Worm (Caenorhabditis elegans) whole organism, early embryonic: Measurements from ENCODE around the gene C15B12.3.
A peak's percentile ranks its signal among the peaks of the same experiment; 100 is the strongest.

Experiments
- B0310.2 ChIP-seq: sonication (generic microtip); optimal IDR thresholded peaks from 2 replicates; lab custom pipeline; 2016; ENCODE audit warnings: mild to moderate bottlenecking, missing genetic modification characterization, missing compliant biosample characterization
- F13C5.2 ChIP-seq: sonication (generic microtip); optimal IDR thresholded peaks from 2 replicates; lab custom pipeline; 2017; ENCODE audit warnings: mild to moderate bottlenecking, missing genetic modification characterization, inconsistent platforms, missing compliant biosample characterization
- aly-1 ChIP-seq: sonication (generic microtip); optimal IDR thresholded peaks from 2 replicates; lab custom pipeline; 2016; ENCODE audit warnings: missing genetic modification characterization, missing compliant biosample characterization
- ama-1 ChIP-seq: fragments of 150-350 bp; optimal IDR thresholded peaks from 2 replicates; lab custom pipeline; 2014
- ceh-13 ChIP-seq: fragments of 200-800 bp; sonication (Bioruptor generic); optimal IDR thresholded peaks from 2 replicates; lab custom pipeline; 2018; ENCODE audit warnings: mild to moderate bottlenecking, missing genetic modification characterization, missing compliant biosample characterization
- ceh-36 ChIP-seq: sonication (generic microtip); optimal IDR thresholded peaks from 2 replicates; lab custom pipeline; 2016; ENCODE audit warnings: missing genetic modification characterization, inconsistent platforms, missing compliant biosample characterization
- ets-7 ChIP-seq: sonication (generic microtip); optimal IDR thresholded peaks from 2 replicates; lab custom pipeline; 2016; ENCODE audit warnings: missing genotype, missing genetic modification characterization, missing compliant biosample characterization
- flt-1 ChIP-seq: fragments of 200-800 bp; sonication (Bioruptor generic); IDR thresholded peaks from 2 replicates; pipeline ENCODE4 v1.3.6; 2022; ENCODE audit warnings: missing genetic modification characterization, missing compliant biosample characterization
- hmbx-1 ChIP-seq: sonication (generic microtip); optimal IDR thresholded peaks from 2 replicates; lab custom pipeline; 2016; ENCODE audit warnings: mild to moderate bottlenecking, missing genetic modification characterization, missing compliant biosample characterization
- hmg-4 ChIP-seq: fragments of 200-800 bp; sonication (Bioruptor generic); optimal IDR thresholded peaks from 2 replicates; lab custom pipeline; 2018; ENCODE audit warnings: mild to moderate bottlenecking, missing genetic modification characterization, missing compliant biosample characterization
- hnd-1 ChIP-seq: sonication (generic microtip); optimal IDR thresholded peaks from 2 replicates; lab custom pipeline; 2016; ENCODE audit warnings: missing genetic modification characterization, missing compliant biosample characterization
- pes-1 ChIP-seq: fragments of 200-800 bp; sonication (Bioruptor generic); IDR thresholded peaks from 2 replicates; pipeline ENCODE4 v1.3.6; 2022; ENCODE audit warnings: missing genetic modification reagents, missing genetic modification characterization, missing compliant biosample characterization
- scrt-1 ChIP-seq: fragments of 200-800 bp; sonication (Bioruptor generic); IDR thresholded peaks from 2 replicates; pipeline ENCODE4 v1.3.6; 2022; ENCODE audit warnings: missing genetic modification characterization, missing compliant biosample characterization
- sea-1 ChIP-seq: fragments of 200-800 bp; sonication (Bioruptor generic); conservative IDR thresholded peaks from 2 replicates; pipeline ENCODE4 v1.3.6; 2022; ENCODE audit warnings: missing genetic modification characterization, missing compliant biosample characterization
- tbx-11 ChIP-seq: fragments of 200-800 bp; sonication (Bioruptor generic); IDR thresholded peaks from 2 replicates; pipeline ENCODE4 v1.3.6; 2022; ENCODE audit warnings: missing genetic modification characterization, missing compliant biosample characterization
- tbx-37 ChIP-seq: fragments of 200-800 bp; sonication (Bioruptor generic); conservative IDR thresholded peaks from 2 replicates; pipeline ENCODE4 v1.3.6; 2022; ENCODE audit warnings: missing genetic modification reagents, missing genetic modification characterization, missing compliant biosample characterization
- tra-4 ChIP-seq: sonication (generic microtip); optimal IDR thresholded peaks from 2 replicates; lab custom pipeline; 2017; ENCODE audit warnings: missing genetic modification characterization, missing compliant biosample characterization

C15B12.3 gene

ce11 chrX:6505008-6505407 is 37.6 kb upstream of the C15B12.3 start, which contains the start of gene cdf-1:
TSS of gene cdf-1 (minus strand) at chrX:6505143.
- TF ChIP-seq F13C5.2 (peak; percentile 5), tbx-37 (GFP tag; lab: Robert Waterston, UW) (no peak), sea-1 (GFP tag; lab: Robert Waterston, UW) (no peak), hmg-4 (no peak), hnd-1 (no peak), tra-4 (tag; lab: Kevin White, UChicago) (no peak), ets-7 (tag; lab: Kevin White, UChicago) (no peak), aly-1 (tag; lab: Kevin White, UChicago) (no peak)

ce11 chrX:6503148-6503547 is 35.8 kb upstream of the C15B12.3 start:
- TF ChIP-seq B0310.2 (tag; lab: Kevin White, UChicago) (no peak), ceh-13 (GFP tag; lab: Kevin White, UChicago) (no peak)

ce11 chrX:6499736-6500135 is 32.4 kb upstream of the C15B12.3 start, which contains the start of gene actl-1:
TSS of gene actl-1 (minus strand) at chrX:6499836.
- TF ChIP-seq flt-1 (no peak), ceh-36 (tag; lab: Kevin White, UChicago) (no peak), tbx-37 (GFP tag; lab: Robert Waterston, UW) (no peak), sea-1 (GFP tag; lab: Robert Waterston, UW) (no peak), ets-7 (tag; lab: Kevin White, UChicago) (no peak), aly-1 (tag; lab: Kevin White, UChicago) (no peak), B0310.2 (tag; lab: Kevin White, UChicago) (no peak), ama-1 (lab: Kevin White, UChicago) (no peak), tbx-11 (GFP tag; lab: Robert Waterston, UW) (no peak)

- TF ChIP-seq hnd-1 (no peak), ama-1 (lab: Kevin White, UChicago) (no peak), tra-4 (tag; lab: Kevin White, UChicago) (no peak), ets-7 (tag; lab: Kevin White, UChicago) (no peak), sea-1 (GFP tag; lab: Robert Waterston, UW) (no peak), tbx-37 (GFP tag; lab: Robert Waterston, UW) (no peak), tbx-11 (GFP tag; lab: Robert Waterston, UW) (no peak), ceh-13 (GFP tag; lab: Kevin White, UChicago) (no peak), hmg-4 (no peak), flt-1 (no peak), ceh-36 (tag; lab: Kevin White, UChicago) (no peak), hmbx-1 (tag; lab: Kevin White, UChicago) (no peak), F13C5.2 (no peak), pes-1 (GFP tag; lab: Robert Waterston, UW) (no peak), scrt-1 (GFP tag; lab: Robert Waterston, UW) (no peak), B0310.2 (tag; lab: Kevin White, UChicago) (no peak), aly-1 (tag; lab: Kevin White, UChicago) (no peak)
Measured at ce11 chrX:6484780-6485179, 17.4 kb upstream of the C15B12.3 start, which contains the start of gene gar-1. TSS of gene gar-1 (minus strand) at chrX:6484880.

DNA sequence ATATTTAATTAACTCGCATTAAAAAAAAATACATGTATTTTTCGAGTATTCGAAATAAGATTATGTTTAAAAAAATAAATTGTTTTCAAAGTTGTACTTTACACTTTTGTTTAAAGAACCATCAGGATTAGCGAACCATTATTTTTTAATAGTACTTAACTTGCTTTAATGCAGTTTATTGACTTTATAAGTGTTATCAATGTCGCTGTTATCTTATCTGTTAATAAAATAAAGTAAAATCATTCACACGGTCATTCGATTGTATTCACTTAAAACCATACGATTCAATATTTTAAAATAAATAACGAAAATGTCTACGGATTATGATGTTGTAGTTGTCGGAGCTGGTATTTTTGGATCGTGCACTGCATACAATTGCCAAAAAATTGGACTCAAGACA is 9.2 kb upstream of the C15B12.3 start, which contains the start of gene C15B12.1:
TSS of gene C15B12.1 (plus strand) at position 271 of the 400 bp plus-strand sequence.
- TF ChIP-seq F13C5.2 (no peak), ama-1 (lab: Kevin White, UChicago) (no peak), B0310.2 (tag; lab: Kevin White, UChicago) (no peak), aly-1 (tag; lab: Kevin White, UChicago) (no peak), ceh-36 (tag; lab: Kevin White, UChicago) (no peak), tra-4 (tag; lab: Kevin White, UChicago) (no peak), hmbx-1 (tag; lab: Kevin White, UChicago) (no peak), ceh-13 (GFP tag; lab: Kevin White, UChicago) (no peak), hmg-4 (no peak)

ce11 chrX:6473698-6474314 is 6.4 kb upstream of the C15B12.3 start, which contains the start of the genes C15B12.4 and C15B12.8:
TSS of gene C15B12.4 (minus strand) at chrX:6473748.
TSS of gene C15B12.8 (plus strand) at chrX:6474264.
- TF ChIP-seq tbx-37 (GFP tag; lab: Robert Waterston, UW) (no peak), tra-4 (tag; lab: Kevin White, UChicago) (no peak), ceh-13 (GFP tag; lab: Kevin White, UChicago) (no peak), ets-7 (tag; lab: Kevin White, UChicago) (no peak), F13C5.2 (no peak), B0310.2 (tag; lab: Kevin White, UChicago) (no peak), aly-1 (tag; lab: Kevin White, UChicago) (no peak), hnd-1 (no peak), ama-1 (lab: Kevin White, UChicago) (no peak), sea-1 (GFP tag; lab: Robert Waterston, UW) (no peak), hmbx-1 (tag; lab: Kevin White, UChicago) (no peak)

DNA sequence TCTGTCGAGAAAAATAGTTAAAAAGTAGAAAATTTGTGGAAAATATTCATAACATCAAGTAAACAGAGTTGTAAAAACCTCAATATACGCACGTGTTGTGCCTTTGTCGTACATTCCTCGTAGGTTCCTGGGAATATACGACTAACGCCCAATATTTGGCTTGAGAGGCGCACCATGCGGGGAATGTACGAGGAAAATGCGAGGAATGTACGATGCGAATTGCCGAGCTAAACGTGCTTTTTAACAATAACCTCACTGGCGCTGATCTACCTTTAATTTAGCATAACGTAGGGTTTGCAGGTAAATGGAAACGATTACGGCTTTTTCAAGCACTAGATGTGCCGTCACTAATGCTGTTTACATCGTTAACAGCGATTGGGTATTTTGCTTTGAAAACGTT is 1.1 kb upstream of the C15B12.3 start, which contains the start of gene C15B12.9:
TSS of gene C15B12.9 (plus strand) at position 301 of the 400 bp plus-strand sequence.
- TF ChIP-seq hnd-1: no peak
- TF ChIP-seq ceh-13 (GFP tag; lab: Kevin White, UChicago): no peak
- no peak for TF ChIP-seq hmbx-1 (tag; lab: Kevin White, UChicago)
- no peak for TF ChIP-seq sea-1 (GFP tag; lab: Robert Waterston, UW)
- no peak for TF ChIP-seq B0310.2 (tag; lab: Kevin White, UChicago)
- TF ChIP-seq ceh-36 (tag; lab: Kevin White, UChicago): no peak
- TF ChIP-seq F13C5.2: no peak
- no peak for TF ChIP-seq aly-1 (tag; lab: Kevin White, UChicago)
- no peak for TF ChIP-seq ama-1 (lab: Kevin White, UChicago)
- TF ChIP-seq scrt-1 (GFP tag; lab: Robert Waterston, UW): no peak
- no peak for TF ChIP-seq tra-4 (tag; lab: Kevin White, UChicago)
- TF ChIP-seq hmg-4: no peak
- TF ChIP-seq flt-1: no peak
- TF ChIP-seq ets-7 (tag; lab: Kevin White, UChicago): no peak
- no peak for TF ChIP-seq pes-1 (GFP tag; lab: Robert Waterston, UW)
- no peak for TF ChIP-seq tbx-11 (GFP tag; lab: Robert Waterston, UW)
- no peak for TF ChIP-seq tbx-37 (GFP tag; lab: Robert Waterston, UW)
